Worm (Caenorhabditis elegans) whole organism, L2 larva: ENCODE data around the gene C16C8.20.
"Not testable (repeated sequence)": the region's sequence is repeated elsewhere in the genome, so short reads cannot be mapped to it uniquely, and the experiment has no call there.

Experiments used
- ceh-82 ChIP-seq: fragments of 150-350 bp; optimal IDR thresholded peaks from 2 replicates; lab custom pipeline; 2014; ENCODE audit warnings: missing biosample characterization, missing genetic modification characterization
- egl-27 ChIP-seq: sonication (generic microtip); optimal IDR thresholded peaks from 3 replicates; lab custom pipeline; 2017; ENCODE audit warnings: missing biosample characterization, missing genetic modification reagents, missing genetic modification characterization
- lin-39 ChIP-seq: fragments of 150-350 bp; optimal IDR thresholded peaks from 2 replicates; lab custom pipeline; 2014; ENCODE audit warnings: missing biosample characterization, missing genetic modification reagents, missing genetic modification characterization
- mbf-1 ChIP-seq: sonication (generic microtip); optimal IDR thresholded peaks from 2 replicates; lab custom pipeline; 2017; ENCODE audit warnings: missing biosample characterization, missing genetic modification characterization
- nhr-77 ChIP-seq: fragments of 150-350 bp; optimal IDR thresholded peaks from 2 replicates; lab custom pipeline; 2014; ENCODE audit warnings: missing biosample characterization, missing genetic modification characterization
- snpc-4 ChIP-seq: fragments of 150-350 bp; optimal IDR thresholded peaks from 2 replicates; lab custom pipeline; 2014; ENCODE audit warnings: missing biosample characterization, missing genetic modification characterization
- unc-39 ChIP-seq: fragments of 150-350 bp; optimal IDR thresholded peaks from 2 replicates; lab custom pipeline; 2014; ENCODE audit warnings: missing biosample characterization, missing genetic modification characterization
- unc-62 ChIP-seq: fragments of 150-350 bp; optimal IDR thresholded peaks from 2 replicates; lab custom pipeline; 2014; ENCODE audit warnings: missing biosample characterization, missing genetic modification reagents, missing genetic modification characterization

ce11 chrII:3464580-3464979 lies 17.8 kb downstream of the C16C8.20 start, which contains the start of gene C16C8.10:
- not testable (repeated sequence) for TF ChIP-seq lin-39 (tag; lab: Kevin White, UChicago); unc-39 (tag; lab: Kevin White, UChicago); ceh-82 (tag; lab: Kevin White, UChicago); mbf-1 (tag; lab: Kevin White, UChicago); snpc-4 (tag; lab: Kevin White, UChicago); egl-27; nhr-77; unc-62 (GFP tag; lab: Kevin White, UChicago)
